Fruit fly (Drosophila melanogaster) whole organism, embryonic: ENCODE measurements around the gene Sec61alpha.

Experiments used
- Aef1 ChIP-seq: fragments of 200-800 bp; sonication (Bioruptor generic); IDR thresholded peaks from 3 replicates; pipeline ENCODE4 v1.3.6; 2022; ENCODE audit warnings: missing biosample characterization, missing genetic modification characterization
- Bgb ChIP-seq: fragments of 200-800 bp; sonication (Bioruptor generic); IDR thresholded peaks from 2 replicates; pipeline ENCODE4 v1.3.6; 2022; ENCODE audit warnings: missing biosample characterization, missing genetic modification characterization; ENCODE audit not compliant: partially characterized antibody
- CG1024 ChIP-seq: fragments of 200-800 bp; sonication (Bioruptor generic); IDR thresholded peaks from 2 replicates; pipeline ENCODE4 v1.3.6; 2022; ENCODE audit warnings: missing biosample characterization, missing genetic modification characterization
- CG10431 ChIP-seq: fragments of 200-800 bp; sonication (Bioruptor generic); optimal IDR thresholded peaks from 3 replicates; lab custom pipeline; 2018; ENCODE audit warnings: missing biosample characterization, mild to moderate bottlenecking, missing genetic modification characterization
- CG10959 ChIP-seq: fragments of 200-800 bp; sonication (Bioruptor generic); IDR thresholded peaks from 2 replicates; pipeline ENCODE4 v1.3.6; 2022; ENCODE audit warnings: missing biosample characterization, missing genetic modification characterization
- CG11695 ChIP-seq: fragments of 200-800 bp; sonication (Bioruptor generic); IDR thresholded peaks from 3 replicates; pipeline ENCODE4 v1.3.6; 2022; ENCODE audit warnings: missing biosample characterization, missing genetic modification characterization
- CG11696 ChIP-seq: fragments of 200-800 bp; sonication (Bioruptor generic); IDR thresholded peaks from 2 replicates; pipeline ENCODE4 v1.3.6; 2022; ENCODE audit warnings: missing biosample characterization, missing genetic modification characterization
- CG14965 ChIP-seq: fragments of 200-800 bp; sonication (Bioruptor generic); optimal IDR thresholded peaks from 2 replicates; lab custom pipeline; 2016; ENCODE audit warnings: missing biosample characterization, missing genetic modification characterization, borderline replicate concordance
- CG15269 ChIP-seq: fragments of 200-800 bp; sonication (Bioruptor generic); optimal IDR thresholded peaks from 2 replicates; lab custom pipeline; 2018; ENCODE audit warnings: missing biosample characterization, mild to moderate bottlenecking, missing genetic modification characterization, moderate library complexity
- CG1529 ChIP-seq: fragments of 200-800 bp; sonication (Bioruptor generic); optimal IDR thresholded peaks from 3 replicates; lab custom pipeline; 2018; ENCODE audit warnings: missing biosample characterization, missing genetic modification characterization
- CG15696 ChIP-seq: fragments of 200-800 bp; sonication (Bioruptor generic); optimal IDR thresholded peaks from 2 replicates; lab custom pipeline; 2019; ENCODE audit warnings: missing biosample characterization, mild to moderate bottlenecking, missing genetic modification characterization, moderate library complexity
- CG17361 ChIP-seq: fragments of 200-800 bp; sonication (Bioruptor generic); IDR thresholded peaks from 3 replicates; pipeline ENCODE4 v1.3.6; 2022; ENCODE audit warnings: missing biosample characterization, missing genetic modification characterization
- CG18011 ChIP-seq: fragments of 200-800 bp; sonication (Bioruptor generic); optimal IDR thresholded peaks from 2 replicates; lab custom pipeline; 2017; ENCODE audit warnings: missing biosample characterization, missing genetic modification characterization, mild to moderate bottlenecking, moderate library complexity, missing genotype
- CG31224 ChIP-seq: fragments of 200-800 bp; sonication (Bioruptor generic); IDR thresholded peaks from 2 replicates; pipeline ENCODE4 v1.3.6; 2022; ENCODE audit warnings: missing biosample characterization, missing genetic modification characterization
- CG3995 ChIP-seq: fragments of 200-800 bp; sonication (Bioruptor generic); optimal IDR thresholded peaks from 3 replicates; lab custom pipeline; 2016; ENCODE audit warnings: missing biosample characterization, missing genetic modification characterization
- CG4424 ChIP-seq: fragments of 200-800 bp; sonication (Bioruptor generic); optimal IDR thresholded peaks from 3 replicates; lab custom pipeline; 2016; ENCODE audit warnings: missing biosample characterization, missing genetic modification characterization
- CG4617 ChIP-seq: fragments of 200-800 bp; sonication (Bioruptor generic); optimal IDR thresholded peaks from 3 replicates; lab custom pipeline; 2016; ENCODE audit warnings: missing biosample characterization, missing genetic modification characterization, borderline replicate concordance
- CG4820 ChIP-seq: fragments of 200-800 bp; sonication (Bioruptor generic); optimal IDR thresholded peaks from 3 replicates; lab custom pipeline; 2016; ENCODE audit warnings: missing biosample characterization, missing genetic modification characterization
- CG6175 ChIP-seq: fragments of 200-800 bp; sonication (Bioruptor generic); IDR thresholded peaks from 3 replicates; pipeline ENCODE4 v1.3.6; 2022; ENCODE audit warnings: missing biosample characterization, missing genetic modification characterization
- CG6254 ChIP-seq: fragments of 200-800 bp; sonication (Bioruptor generic); optimal IDR thresholded peaks from 3 replicates; lab custom pipeline; 2017; ENCODE audit warnings: mild to moderate bottlenecking, missing biosample characterization, missing genetic modification reagents, missing genetic modification characterization
- CG9609 ChIP-seq: fragments of 200-800 bp; sonication (Bioruptor generic); optimal IDR thresholded peaks from 3 replicates; lab custom pipeline; 2016; ENCODE audit warnings: missing biosample characterization, missing genetic modification characterization
- Camta ChIP-seq: fragments of 200-800 bp; sonication (Bioruptor generic); optimal IDR thresholded peaks from 2 replicates; lab custom pipeline; 2016; ENCODE audit warnings: missing biosample characterization, missing genetic modification characterization
- Chrac-16 ChIP-seq: fragments of 200-800 bp; sonication (Bioruptor generic); optimal IDR thresholded peaks from 3 replicates; lab custom pipeline; 2016; ENCODE audit warnings: missing biosample characterization, missing genetic modification characterization
- CoRest ChIP-seq: fragments of 200-800 bp; sonication (Bioruptor generic); optimal IDR thresholded peaks from 3 replicates; lab custom pipeline; 2018; ENCODE audit warnings: missing biosample characterization, mild to moderate bottlenecking, missing genetic modification characterization, moderate library complexity
- Dp ChIP-seq: fragments of 200-800 bp; sonication (Bioruptor generic); optimal IDR thresholded peaks from 2 replicates; lab custom pipeline; 2018; ENCODE audit warnings: missing biosample characterization, mild to moderate bottlenecking, missing genetic modification characterization, moderate library complexity
- Ets65A ChIP-seq: fragments of 200-800 bp; sonication (Bioruptor generic); peaks from one replicate; lab custom pipeline; 2016; ENCODE audit warnings: missing biosample characterization, missing genetic modification characterization
- Ets97D ChIP-seq: fragments of 200-800 bp; sonication (Bioruptor generic); optimal IDR thresholded peaks from 3 replicates; lab custom pipeline; 2016; ENCODE audit warnings: missing biosample characterization, missing genetic modification characterization
- Fer1 ChIP-seq: fragments of 200-800 bp; sonication (Bioruptor generic); optimal IDR thresholded peaks from 2 replicates; lab custom pipeline; 2017; ENCODE audit warnings: missing biosample characterization, mild to moderate bottlenecking, missing genetic modification characterization
- H15 ChIP-seq: fragments of 200-800 bp; sonication (Bioruptor generic); IDR thresholded peaks from 3 replicates; pipeline ENCODE4 v1.3.6; 2022; ENCODE audit warnings: missing biosample characterization, missing genetic modification characterization
- HLH3B ChIP-seq: fragments of 200-800 bp; sonication (Bioruptor generic); IDR thresholded peaks from 2 replicates; pipeline ENCODE4 v1.3.6; 2022; ENCODE audit warnings: missing biosample characterization, missing genetic modification characterization
- Hr39 ChIP-seq: fragments of >200 bp; optimal IDR thresholded peaks from 2 replicates; lab custom pipeline; 2017
- Max ChIP-seq: fragments of 200-800 bp; sonication (Bioruptor generic); optimal IDR thresholded peaks from 2 replicates; lab custom pipeline; 2016; ENCODE audit warnings: missing biosample characterization, mild to moderate bottlenecking, missing genetic modification characterization
- Med ChIP-seq: fragments of 200-800 bp; sonication (Bioruptor generic); peaks from one replicate; lab custom pipeline; 2016; ENCODE audit warnings: missing biosample characterization, missing genetic modification characterization, mild to moderate bottlenecking, inconsistent platforms, moderate library complexity
- Nf-YC ChIP-seq: fragments of 200-800 bp; optimal IDR thresholded peaks from 3 replicates; lab custom pipeline; 2019; ENCODE audit warnings: missing biosample characterization, mild to moderate bottlenecking, missing genetic modification characterization, moderate library complexity
- Usf ChIP-seq: fragments of 200-800 bp; sonication (Bioruptor generic); optimal IDR thresholded peaks from 2 replicates; lab custom pipeline; 2017; ENCODE audit warnings: missing genotype, missing biosample characterization, missing genetic modification characterization
- YL-1 ChIP-seq: fragments of 200-800 bp; sonication (Bioruptor generic); optimal IDR thresholded peaks from 3 replicates; lab custom pipeline; 2017; ENCODE audit warnings: missing biosample characterization, mild to moderate bottlenecking, missing genetic modification characterization
- abd-A ChIP-seq: fragments of 200-800 bp; sonication (Bioruptor generic); optimal IDR thresholded peaks from 3 replicates; lab custom pipeline; 2019; ENCODE audit warnings: missing biosample characterization, mild to moderate bottlenecking, missing genetic modification characterization, moderate library complexity
- ap ChIP-seq: fragments of 200-800 bp; sonication (Bioruptor generic); IDR thresholded peaks from 2 replicates; pipeline ENCODE4 v1.3.6; 2022; ENCODE audit warnings: missing biosample characterization, missing genetic modification characterization
- ato ChIP-seq: fragments of 200-800 bp; sonication (Bioruptor generic); IDR thresholded peaks from 2 replicates; pipeline ENCODE4 v1.3.6; 2022; ENCODE audit warnings: missing biosample characterization, missing genetic modification characterization; ENCODE audit not compliant: partially characterized antibody
- caup ChIP-seq: fragments of 200-800 bp; sonication (Bioruptor generic); optimal IDR thresholded peaks from 3 replicates; lab custom pipeline; 2017; ENCODE audit warnings: missing biosample characterization, mild to moderate bottlenecking, missing genetic modification characterization, moderate library complexity; ENCODE audit not compliant: severe bottlenecking
- chinmo ChIP-seq: fragments of 200-800 bp; sonication (Bioruptor generic); IDR thresholded peaks from 4 replicates; pipeline ENCODE4 v1.3.6; 2022; ENCODE audit warnings: missing biosample characterization, missing genetic modification characterization; ENCODE audit not compliant: partially characterized antibody
- ems ChIP-seq: fragments of 200-800 bp; sonication (Bioruptor generic); optimal IDR thresholded peaks from 3 replicates; lab custom pipeline; 2016; ENCODE audit warnings: missing biosample characterization, missing genetic modification characterization
- eyg ChIP-seq: fragments of 200-800 bp; sonication (Bioruptor generic); optimal IDR thresholded peaks from 3 replicates; lab custom pipeline; 2016; ENCODE audit warnings: missing biosample characterization, missing genetic modification characterization
- gsb-n ChIP-seq: fragments of 200-800 bp; sonication (Bioruptor generic); optimal IDR thresholded peaks from 3 replicates; lab custom pipeline; 2018; ENCODE audit warnings: missing biosample characterization, mild to moderate bottlenecking, missing genetic modification characterization
- ken ChIP-seq: fragments of 200-800 bp; sonication (Bioruptor generic); IDR thresholded peaks from 3 replicates; pipeline ENCODE4 v1.3.6; 2022; ENCODE audit warnings: missing biosample characterization, missing genetic modification characterization
- pum ChIP-seq: fragments of 200-800 bp; sonication (Bioruptor generic); optimal IDR thresholded peaks from 2 replicates; lab custom pipeline; 2016; ENCODE audit warnings: missing biosample characterization, missing genetic modification characterization
- schlank ChIP-seq: fragments of 200-800 bp; sonication (Bioruptor generic); optimal IDR thresholded peaks from 2 replicates; lab custom pipeline; 2018; ENCODE audit warnings: missing biosample characterization, mild to moderate bottlenecking, missing genetic modification characterization
- sens ChIP-seq: fragments of 200-800 bp; sonication (Bioruptor generic); peaks from one replicate; lab custom pipeline; 2016; ENCODE audit warnings: missing biosample characterization, missing genetic modification characterization
- sens-2 ChIP-seq: fragments of 200-800 bp; sonication (Bioruptor generic); IDR thresholded peaks from 2 replicates; pipeline ENCODE4 v1.3.6; 2022; ENCODE audit warnings: missing biosample characterization, missing genetic modification characterization
- z ChIP-seq: fragments of 200-800 bp; sonication (Bioruptor generic); IDR thresholded peaks from 3 replicates; pipeline ENCODE4 v1.3.6; 2022; ENCODE audit warnings: missing biosample characterization, missing genetic modification characterization
- zfh2 ChIP-seq: fragments of 200-800 bp; sonication (Bioruptor generic); optimal IDR thresholded peaks from 2 replicates; lab custom pipeline; 2016; ENCODE audit warnings: missing biosample characterization, missing genetic modification characterization

The Sec61alpha gene

DNA sequence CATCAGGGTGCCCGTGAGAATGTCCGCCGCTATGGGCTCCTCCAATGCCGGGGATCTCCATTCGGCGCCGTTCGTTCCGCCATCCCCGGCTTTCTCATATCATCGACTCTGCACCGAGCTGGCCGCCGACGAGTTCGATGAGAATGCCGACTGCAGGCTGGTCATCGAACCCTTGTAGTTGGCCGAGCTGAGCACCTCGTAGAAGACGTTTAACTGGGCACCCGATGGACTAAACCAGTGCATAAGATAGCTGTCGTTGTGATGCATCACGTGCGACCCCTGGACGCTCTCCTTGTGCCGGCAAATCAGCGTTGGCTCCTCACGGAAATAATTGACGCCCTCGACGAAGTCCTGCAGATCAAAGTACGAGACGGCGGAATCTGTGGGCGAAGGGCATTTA, 30.6 kb downstream of the Sec61alpha start:
- TF ChIP-seq abd-A (tag; lab: Kevin White, UChicago) (no peak), Ets65A (GFP tag; lab: Kevin White, UChicago) (peak; percentile 89), Med (GFP tag; lab: Kevin White, UChicago) (peak; percentile 43), sens (peak; percentile 26), CG1024 (GFP tag; lab: Robert Waterston, UW) (0 out of 2 replicates have a peak, but pooled peaks have one; percentile 3), chinmo (GFP tag; lab: Robert Waterston, UW) (0 out of 4 replicates have a peak, but pooled peaks have one; percentile 18), Bgb (GFP tag; lab: Robert Waterston, UW) (0 out of 2 replicates have a peak, but pooled peaks have one; percentile 10), zfh2 (GFP tag; lab: Kevin White, UChicago) (no peak)
- TF ChIP-seq, all 482 proteins: peak for 6

dm6 chr2L:6448334-6448703, 32.1 kb downstream of the Sec61alpha start, which contains the start of gene Acox3:
Gene Acox3, minus strand, starts transcription at chr2L:6448403.
- TF ChIP-seq schlank = no peak
- TF ChIP-seq CoRest (tag; lab: Kevin White, UChicago) = peak; percentile 18
- no peak for TF ChIP-seq Fer1 (GFP tag; lab: Kevin White, UChicago)
- TF ChIP-seq CG31224 (GFP tag; lab: Robert Waterston, UW) = no peak
- TF ChIP-seq H15 (GFP tag; lab: Robert Waterston, UW) = no peak
- TF ChIP-seq CG4617 (GFP tag; lab: Kevin White, UChicago) = peak; percentile 14
- TF ChIP-seq Usf (GFP tag; lab: Kevin White, UChicago) = no peak
- TF ChIP-seq CG10431 (GFP tag; lab: Kevin White, UChicago) = no peak
- no peak for TF ChIP-seq Ets65A (GFP tag; lab: Kevin White, UChicago)
- peak; percentile 35 for TF ChIP-seq CG3995 (GFP tag; lab: Kevin White, UChicago)
- TF ChIP-seq CG4424 = no peak
- TF ChIP-seq YL-1 (GFP tag; lab: Kevin White, UChicago) = peak; percentile 43
- no peak for TF ChIP-seq ems (GFP tag; lab: Kevin White, UChicago)
- no peak for TF ChIP-seq CG18011 (GFP tag; lab: Kevin White, UChicago)
- no peak for TF ChIP-seq CG6254
- TF ChIP-seq CG6175 (GFP tag; lab: Robert Waterston, UW) = no peak
- TF ChIP-seq gsb-n (tag; lab: Kevin White, UChicago) = no peak
- no peak for TF ChIP-seq CG4820 (GFP tag; lab: Kevin White, UChicago)
- TF ChIP-seq CG17361 = 0 out of 3 replicates have a peak, but pooled peaks have one; percentile 24
- TF ChIP-seq CG1529 (GFP tag; lab: Kevin White, UChicago) = no peak
- no peak for TF ChIP-seq ken (GFP tag; lab: Robert Waterston, UW)
- no peak for TF ChIP-seq ato (GFP tag; lab: Robert Waterston, UW)
- TF ChIP-seq caup = no peak
- no peak for TF ChIP-seq CG10959 (GFP tag; lab: Robert Waterston, UW)
- no peak for TF ChIP-seq sens-2 (GFP tag; lab: Robert Waterston, UW)
- TF ChIP-seq eyg (GFP tag; lab: Kevin White, UChicago) = no peak
- TF ChIP-seq Nf-YC (tag; lab: Kevin White, UChicago) = peak; percentile 15
- no peak for TF ChIP-seq CG11695 (GFP tag; lab: Robert Waterston, UW)
- no peak for TF ChIP-seq Ets97D (GFP tag; lab: Kevin White, UChicago)
- TF ChIP-seq HLH3B (GFP tag; lab: Robert Waterston, UW) = no peak
- TF ChIP-seq CG11696 = no peak
- TF ChIP-seq Chrac-16 (GFP tag; lab: Kevin White, UChicago) = no peak
- TF ChIP-seq Hr39 (lab: Kevin White, UChicago) = no peak
- peak; percentile 97 for TF ChIP-seq Dp (GFP tag; lab: Kevin White, UChicago)
- TF ChIP-seq ap = no peak
- TF ChIP-seq Aef1 (GFP tag; lab: Robert Waterston, UW) = no peak
- TF ChIP-seq pum = no peak
- no peak for TF ChIP-seq z (GFP tag; lab: Robert Waterston, UW)
- TF ChIP-seq Camta (GFP tag; lab: Kevin White, UChicago) = no peak
- no peak for TF ChIP-seq CG14965
- TF ChIP-seq CG15696 = no peak
- no peak for TF ChIP-seq CG9609 (GFP tag; lab: Kevin White, UChicago)
- no peak for TF ChIP-seq CG15269
- TF ChIP-seq Max (GFP tag; lab: Kevin White, UChicago) = no peak
